Fruit fly (Drosophila melanogaster): ENCODE results near the gene dop.

dm6 chr3L:15562727-15563057 is 3.1 kb upstream of the dop start:
- TF ChIP-seq CG17612 (GFP tag; IDR thresholded peaks at IDR 0.05) (no peak), unc-4 (GFP tag; IDR thresholded peaks at IDR 0.05; ENCODE audit: partially characterized antibody) (no peak), Awh (GFP tag; IDR thresholded peaks at IDR 0.05) (no peak), CG8359 (GFP tag; optimal IDR thresholded peaks at IDR 0.05; ENCODE audit: borderline replicate concordance) (no peak), CG33213 (GFP tag; optimal IDR thresholded peaks at IDR 0.05) (no peak), pita (GFP tag; optimal IDR thresholded peaks at IDR 0.05) (no peak), CG11695 (GFP tag; IDR thresholded peaks at IDR 0.05) (no peak), CTCF (GFP tag; optimal IDR thresholded peaks at IDR 0.05) (no peak), ken (GFP tag; IDR thresholded peaks at IDR 0.05) (no peak), Xbp1 (GFP tag; optimal IDR thresholded peaks at IDR 0.05) (no peak), amos (GFP tag; IDR thresholded peaks at IDR 0.05; ENCODE audit: partially characterized antibody) (no peak), NK7.1 (GFP tag; optimal IDR thresholded peaks at IDR 0.05) (no peak)

Measured in whole organism, embryonic.